Worm (Caenorhabditis elegans) whole organism, mixed stage, embryonic: ENCODE results near the gene Y49E10.16.

Experiments used
- drap-1 ChIP-seq: fragments of 200-800 bp; sonication (Bioruptor generic); optimal IDR thresholded peaks from 3 replicates; lab custom pipeline; 2018; ENCODE audit warnings: mild to moderate bottlenecking, missing genetic modification characterization, missing compliant biosample characterization
- hlh-1 ChIP-seq: fragments of 150-350 bp; optimal IDR thresholded peaks from 2 replicates; lab custom pipeline; 2014; ENCODE audit warnings: missing biosample characterization, missing genetic modification reagents, missing genetic modification characterization
- mep-1 ChIP-seq: fragments of 150-350 bp; optimal IDR thresholded peaks from 2 replicates; lab custom pipeline; 2017; ENCODE audit warnings: missing biosample characterization, missing genetic modification reagents, missing genetic modification characterization, inconsistent platforms
- unc-39 ChIP-seq: fragments of 150-350 bp; optimal IDR thresholded peaks from 2 replicates; lab custom pipeline; 2014; ENCODE audit warnings: missing biosample characterization, missing genetic modification characterization

- TF ChIP-seq unc-39 (tag; lab: Kevin White, UChicago) (no peak), hlh-1 (tag; lab: Kevin White, UChicago) (no peak), drap-1 (GFP tag; lab: Kevin White, UChicago) (no peak), mep-1 (no peak)
These were observed 1.4 kb upstream of the Y49E10.16 start for ce11 chrIII:12428799-12429351.
